Fruit fly (Drosophila melanogaster): ENCODE results near the gene Hex-t1.

Hex-t1 gene

dm6 chr3R:26440455-26441196, 8.3 kb upstream of the Hex-t1 start, which contains the start of gene tx (continued):
- TF ChIP-seq CG5180 (GFP tag; optimal IDR thresholded peaks at IDR 0.05) = peak; percentile 41
- TF ChIP-seq knrl (GFP tag; IDR thresholded peaks at IDR 0.05; ENCODE audit: partially characterized antibody) = no peak
- TF ChIP-seq sens (GFP tag) = peak; percentile 70
- TF ChIP-seq Med (GFP tag) = peak; percentile 51
- no peak for TF ChIP-seq CG8765 (GFP tag; IDR thresholded peaks at IDR 0.05)
- peak; percentile 27 for TF ChIP-seq CG34376 (GFP tag; optimal IDR thresholded peaks at IDR 0.05)
- peak; percentile 49 for TF ChIP-seq CG13894 (tag; optimal IDR thresholded peaks at IDR 0.05)
- peak; percentile 40; the same call in 1 of the 2 replicates for TF ChIP-seq CG9932 (GFP tag; IDR thresholded peaks at IDR 0.05)
- 0 out of 3 replicates have a peak, but pooled peaks have one; percentile 36 for TF ChIP-seq CG34422 (GFP tag; IDR thresholded peaks at IDR 0.05)
- TF ChIP-seq cwo (GFP tag; optimal IDR thresholded peaks at IDR 0.05) = peak; percentile 46
- peak; percentile 11 for TF ChIP-seq sug (tag; optimal IDR thresholded peaks at IDR 0.05)
- TF ChIP-seq amos (GFP tag; IDR thresholded peaks at IDR 0.05; ENCODE audit: partially characterized antibody) = peak; percentile 29; the same call in 1 of the 2 replicates
- 0 out of 2 replicates have a peak, but pooled peaks have one; percentile 5 for TF ChIP-seq CG3847 (GFP tag; IDR thresholded peaks at IDR 0.05)
- no peak for TF ChIP-seq gsb (GFP tag; IDR thresholded peaks at IDR 0.05)
- TF ChIP-seq Fer2 (tag; optimal IDR thresholded peaks at IDR 0.05) = no peak
- peak; percentile 46; the same call in 1 of the 2 replicates for TF ChIP-seq Awh (GFP tag; IDR thresholded peaks at IDR 0.05)
- peak; percentile 64 for TF ChIP-seq abd-A (tag; optimal IDR thresholded peaks at IDR 0.05)
- no peak for TF ChIP-seq hth (optimal IDR thresholded peaks at IDR 0.05)
- peak; percentile 60 for TF ChIP-seq CG32767 (GFP tag; IDR thresholded peaks at IDR 0.05)
- peak; percentile 63 for TF ChIP-seq CG10543 (GFP tag; optimal IDR thresholded peaks at IDR 0.05)
- TF ChIP-seq z (GFP tag; IDR thresholded peaks at IDR 0.05) = peak; percentile 95
- TF ChIP-seq CG15269 (tag; optimal IDR thresholded peaks at IDR 0.05) = peak; percentile 20
- TF ChIP-seq unc-4 (GFP tag; IDR thresholded peaks at IDR 0.05; ENCODE audit: partially characterized antibody) = 0 out of 2 replicates have a peak, but pooled peaks have one; percentile 14
- TF ChIP-seq stc (GFP tag; IDR thresholded peaks at IDR 0.05) = 0 out of 2 replicates have a peak, but pooled peaks have one; percentile 14
- 0 out of 3 replicates have a peak, but pooled peaks have one; percentile 47 for TF ChIP-seq hb (GFP tag; IDR thresholded peaks at IDR 0.05; ENCODE audit: partially characterized antibody)
- no peak for TF ChIP-seq CG11696 (GFP tag; IDR thresholded peaks at IDR 0.05)
- TF ChIP-seq nmo (GFP tag; optimal IDR thresholded peaks at IDR 0.05) = no peak
- TF ChIP-seq Scr (GFP tag; IDR thresholded peaks at IDR 0.05; ENCODE audit: partially characterized antibody) = peak; percentile 18; the same call in 1 of the 2 replicates
- peak; percentile 85 for TF ChIP-seq CG12769 (tag; optimal IDR thresholded peaks at IDR 0.05)
- TF ChIP-seq hbn (GFP tag; IDR thresholded peaks at IDR 0.05; ENCODE audit: partially characterized antibody) = no peak
- TF ChIP-seq grn (GFP tag; optimal IDR thresholded peaks at IDR 0.05) = peak; percentile 51
- peak; percentile 92 for TF ChIP-seq CG3163 (GFP tag; optimal IDR thresholded peaks at IDR 0.05)

- TF ChIP-seq CG34224 (GFP tag; IDR thresholded peaks at IDR 0.05; ENCODE audit: partially characterized antibody) (no peak), CG8089 (GFP tag; optimal IDR thresholded peaks at IDR 0.05) (no peak), NFAT (GFP tag; IDR thresholded peaks at IDR 0.05) (no peak), trh (GFP tag; optimal IDR thresholded peaks at IDR 0.05) (no peak), peb (GFP tag; IDR thresholded peaks at IDR 0.05) (no peak), MTF-1 (GFP tag; optimal IDR thresholded peaks at IDR 0.05; ENCODE audit: borderline replicate concordance) (no peak), NC2β (GFP tag; optimal IDR thresholded peaks at IDR 0.05) (no peak), Hr39 (optimal IDR thresholded peaks at IDR 0.05) (no peak), CG11085 (GFP tag; IDR thresholded peaks at IDR 0.05) (0 out of 2 replicates have a peak, but pooled peaks have one; percentile 22), CG17385 (GFP tag; optimal IDR thresholded peaks at IDR 0.05) (no peak), lmd (GFP tag; IDR thresholded peaks at IDR 0.05) (no peak), sob (GFP tag; IDR thresholded peaks at IDR 0.05) (peak; percentile 59), sens (GFP tag) (peak; percentile 65), CG10267 (tag; optimal IDR thresholded peaks at IDR 0.05) (no peak), cwo (GFP tag; optimal IDR thresholded peaks at IDR 0.05) (peak; percentile 29), Eip74EF (GFP tag; optimal IDR thresholded peaks at IDR 0.05) (no peak), sna (GFP tag; IDR thresholded peaks at IDR 0.05; ENCODE audit: partially characterized antibody) (no peak), kay (GFP tag; optimal IDR thresholded peaks at IDR 0.05) (no peak), CG1832 (GFP tag; optimal IDR thresholded peaks at IDR 0.05) (no peak)
These were observed 6.2 kb upstream of the Hex-t1 start for dm6 chr3R:26442609-26443180.

All from whole organism, embryonic.